Fruit fly (Drosophila melanogaster): Measurements from ENCODE around the gene CG7992.

DNA sequence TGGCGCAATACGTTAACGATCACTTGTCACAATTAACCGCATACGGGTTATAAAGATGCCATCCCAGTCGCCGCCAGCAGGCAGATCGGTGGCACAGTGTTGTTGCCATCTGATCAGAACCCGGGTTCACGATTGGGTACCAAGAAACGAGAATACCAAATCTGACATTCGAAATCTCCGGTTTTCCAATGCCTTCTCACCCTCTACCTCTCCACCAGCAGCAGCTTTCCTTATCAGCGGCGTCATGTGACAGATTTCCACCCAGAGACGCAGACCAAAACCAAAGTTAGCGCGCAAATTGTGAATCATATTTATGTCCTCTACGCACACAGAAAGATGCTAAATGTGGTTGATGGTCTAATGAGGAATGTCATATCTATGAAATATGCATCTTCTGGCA, 8.4 kb downstream of the CG7992 start:
- TF ChIP-seq CG11617 (GFP tag; optimal IDR thresholded peaks at IDR 0.05) (no peak), Crg-1 (GFP tag; optimal IDR thresholded peaks at IDR 0.05) (no peak), CG1620 (GFP tag; optimal IDR thresholded peaks at IDR 0.05) (no peak), CG12768 (GFP tag; optimal IDR thresholded peaks at IDR 0.05) (no peak), Clk (GFP tag; optimal IDR thresholded peaks at IDR 0.05) (no peak), cic (GFP tag; optimal IDR thresholded peaks at IDR 0.05) (no peak), kay (GFP tag; ENCODE audit: borderline replicate concordance) (no peak), Mnt (GFP tag; optimal IDR thresholded peaks at IDR 0.05) (no peak), CG33017 (tag; optimal IDR thresholded peaks at IDR 0.05) (no peak), CG7045 (GFP tag; optimal IDR thresholded peaks at IDR 0.05) (no peak), pad (GFP tag; optimal IDR thresholded peaks at IDR 0.05) (no peak), toe (GFP tag; optimal IDR thresholded peaks at IDR 0.05) (no peak)
